Fruit fly (Drosophila melanogaster): ENCODE results near the gene Syt4.

Gene Syt4

dm6 chr3R:7309579-7310037 is 43.7 kb downstream of the Syt4 start, which contains the start of gene rn:
rn (minus strand) TSS chr3R:7309629.
- no peak for TF ChIP-seq noc (tag; optimal IDR thresholded peaks at IDR 0.05)

- no peak for TF ChIP-seq noc (tag; optimal IDR thresholded peaks at IDR 0.05)
These were observed 44.7 kb downstream of the Syt4 start for dm6 chr3R:7310576-7310975.

- no peak for TF ChIP-seq noc (tag; optimal IDR thresholded peaks at IDR 0.05)
These were observed 47.2 kb downstream of the Syt4 start for dm6 chr3R:7313034-7313433.

- TF ChIP-seq noc (tag; optimal IDR thresholded peaks at IDR 0.05), result no peak
These were observed 51.2 kb downstream of the Syt4 start, which contains the start of gene CG10029 for dm6 chr3R:7317107-7317506. CG10029 (minus strand) TSS chr3R:7317207.
